Worm (Caenorhabditis elegans) whole organism, L4/young adult: ENCODE measurements around the gene F07G6.12.

Experiments used
- W03F9.2 ChIP-seq: fragments of 150-350 bp; optimal IDR thresholded peaks from 2 replicates; lab custom pipeline; 2014; ENCODE audit warnings: missing biosample characterization, missing genetic modification characterization
- dao-5 ChIP-seq: sonication (generic microtip); optimal IDR thresholded peaks from 2 replicates; lab custom pipeline; 2016; ENCODE audit warnings: missing genotype, missing genetic modification characterization, moderate library complexity, missing compliant biosample characterization

ce11 chrX:1727056-1727455, 9.0 kb upstream of the F07G6.12 start, which contains the start of gene F07G6.2:
- TF ChIP-seq W03F9.2 (tag; lab: Kevin White, UChicago) (no peak), dao-5 (tag; lab: Kevin White, UChicago) (no peak)
